Worm (Caenorhabditis elegans): Measurements from ENCODE around the gene lido-6.
"Not testable (repeated sequence)": the region's sequence is repeated elsewhere in the genome, so short reads cannot be mapped to it uniquely, and the experiment has no call there.

lido-6 gene

DNA sequence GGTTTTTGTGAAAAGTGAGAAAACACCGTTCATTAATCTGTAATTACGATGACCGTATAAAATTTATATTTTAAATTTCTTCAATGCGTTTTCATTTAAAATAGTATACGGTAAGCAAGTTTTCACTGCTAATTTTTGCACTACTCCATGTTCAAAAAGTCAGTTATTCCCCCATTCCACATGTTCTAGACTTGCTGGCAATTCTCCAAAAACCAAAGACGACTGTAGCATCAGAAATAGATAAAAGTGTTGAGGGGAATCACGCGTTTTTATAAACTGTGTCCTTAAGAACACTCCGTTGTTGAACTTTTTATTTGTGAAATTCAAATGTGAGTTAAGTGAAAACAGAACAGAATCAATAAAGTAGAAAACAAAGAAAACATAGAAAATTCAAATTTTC, 20.7 kb upstream of the lido-6 start:
- TF ChIP-seq jun-1 (tag; optimal IDR thresholded peaks at IDR 0.05) (peak; percentile 13), nhr-12 (tag; optimal IDR thresholded peaks at IDR 0.05) (no peak), eor-1 (tag; optimal IDR thresholded peaks at IDR 0.05) (no peak), ceh-28 (tag; optimal IDR thresholded peaks at IDR 0.05) (no peak), hmg-11 (tag; optimal IDR thresholded peaks at IDR 0.05) (no peak), nhr-25 (tag; optimal IDR thresholded peaks at IDR 0.05) (no peak), R02D3.7 (tag; optimal IDR thresholded peaks at IDR 0.05) (no peak), elt-1 (tag; optimal IDR thresholded peaks at IDR 0.05) (no peak), unc-39 (tag; optimal IDR thresholded peaks at IDR 0.05) (no peak), egl-5 (tag; optimal IDR thresholded peaks at IDR 0.05) (no peak), nhr-23 (tag; optimal IDR thresholded peaks at IDR 0.05) (no peak), egl-27 (tag; optimal IDR thresholded peaks at IDR 0.05) (no peak), ceh-82 (tag; optimal IDR thresholded peaks at IDR 0.05) (no peak), nhr-237 (tag; optimal IDR thresholded peaks at IDR 0.05) (no peak), ama-1 (optimal IDR thresholded peaks at IDR 0.05) (peak; percentile 74), elt-2 (tag; optimal IDR thresholded peaks at IDR 0.05) (peak; percentile 78), lin-39 (tag; optimal IDR thresholded peaks at IDR 0.05) (no peak), fkh-10 (GFP tag; optimal IDR thresholded peaks at IDR 0.05) (no peak), nhr-77 (tag; optimal IDR thresholded peaks at IDR 0.05) (no peak), nfya-1 (tag; optimal IDR thresholded peaks at IDR 0.05; ENCODE audit: insufficient read depth) (no peak), ztf-4 (tag; optimal IDR thresholded peaks at IDR 0.05) (no peak), nhr-43 (tag; optimal IDR thresholded peaks at IDR 0.05; ENCODE audit: poor library complexity, severe bottlenecking) (no peak), lsy-12 (tag; optimal IDR thresholded peaks at IDR 0.05) (no peak), daf-12 (tag; optimal IDR thresholded peaks at IDR 0.05) (no peak), ZK546.5 (tag; optimal IDR thresholded peaks at IDR 0.05) (no peak), unc-62 (GFP tag; optimal IDR thresholded peaks at IDR 0.05) (no peak), fos-1 (tag; optimal IDR thresholded peaks at IDR 0.05) (no peak), sea-2 (GFP tag; optimal IDR thresholded peaks at IDR 0.05) (no peak), nhr-11 (tag; optimal IDR thresholded peaks at IDR 0.05) (no peak), lin-15B (tag; optimal IDR thresholded peaks at IDR 0.05) (no peak), nhr-28 (tag; optimal IDR thresholded peaks at IDR 0.05) (no peak), pqm-1 (tag; optimal IDR thresholded peaks at IDR 0.05) (peak; percentile 40), pha-4 (tag; optimal IDR thresholded peaks at IDR 0.05) (peak; percentile 38), nhr-76 (tag; optimal IDR thresholded peaks at IDR 0.05) (no peak), zag-1 (tag; optimal IDR thresholded peaks at IDR 0.05) (no peak), mml-1 (tag; optimal IDR thresholded peaks at IDR 0.05) (no peak), ztf-11 (tag; optimal IDR thresholded peaks at IDR 0.05) (no peak), snpc-4 (tag; optimal IDR thresholded peaks at IDR 0.05) (no peak), elt-3 (tag; optimal IDR thresholded peaks at IDR 0.05) (no peak)

DNA sequence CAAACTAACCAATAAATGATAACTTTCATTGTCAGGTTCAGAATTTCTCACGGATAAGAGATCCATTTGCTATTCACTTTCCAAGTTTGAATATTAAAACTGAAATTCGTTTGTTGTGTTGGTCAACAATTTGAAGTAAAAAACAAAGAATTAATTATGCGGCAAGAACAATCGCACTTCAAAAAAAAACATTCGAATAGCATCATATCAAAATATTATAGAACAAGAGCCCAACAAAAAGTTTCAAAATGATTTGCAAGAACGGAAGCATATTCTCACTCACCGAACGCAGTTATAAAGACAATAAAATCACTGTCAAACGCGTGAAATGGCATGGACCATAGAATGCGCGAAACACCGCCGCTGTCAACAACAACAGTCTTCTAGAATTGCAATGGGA, 19.4 kb upstream of the lido-6 start, which contains the start of gene K09E3.7:
TSS of gene K09E3.7 (minus strand) at position 101 of the 400 bp plus-strand sequence.
- TF ChIP-seq unc-39 (tag; optimal IDR thresholded peaks at IDR 0.05) (no peak), snpc-4 (tag; optimal IDR thresholded peaks at IDR 0.05) (no peak)

ce11 chrX:17117359-17117758, 2.4 kb upstream of the lido-6 start, which contains the start of gene K09E3.2:
TSS of gene K09E3.2 (plus strand) at chrX:17117659.
- not testable (repeated sequence) for TF ChIP-seq nhr-28, ceh-16, nhr-67 (tag; optimal IDR thresholded peaks at IDR 0.05)

DNA sequence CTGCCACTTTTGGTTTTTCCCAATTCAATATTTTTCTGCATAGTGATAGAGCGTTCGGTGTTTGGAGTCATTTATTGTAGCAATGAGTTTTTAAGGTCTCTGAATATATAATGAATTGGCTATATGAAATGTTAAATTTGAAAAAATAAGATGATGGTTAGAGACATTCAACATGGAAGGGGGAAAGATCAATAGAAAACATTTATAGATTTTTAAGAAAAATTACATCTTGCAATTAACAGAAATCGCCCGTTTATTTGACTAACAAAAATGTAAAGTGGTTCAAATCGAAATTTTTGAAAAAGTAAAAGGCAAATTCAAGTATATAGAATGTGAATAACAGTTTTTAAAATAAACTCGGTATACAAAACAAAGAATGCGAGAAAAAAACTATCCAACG, 4.4 kb downstream of the lido-6 start, which contains the start of gene lido-5:
TSS of gene lido-5 (minus strand) at position 101 of the 400 bp plus-strand sequence.
- TF ChIP-seq skn-1 (tag; optimal IDR thresholded peaks at IDR 0.05), result no peak
- no peak for TF ChIP-seq unc-62 (GFP tag; optimal IDR thresholded peaks at IDR 0.05)
- no peak for TF ChIP-seq egl-5 (tag; optimal IDR thresholded peaks at IDR 0.05)
- TF ChIP-seq jun-1 (tag; optimal IDR thresholded peaks at IDR 0.05), result no peak
- no peak for TF ChIP-seq nhr-43 (tag; optimal IDR thresholded peaks at IDR 0.05; ENCODE audit: poor library complexity, severe bottlenecking)
- no peak for TF ChIP-seq nhr-28 (tag; optimal IDR thresholded peaks at IDR 0.05)
- no peak for TF ChIP-seq ztf-11 (tag; optimal IDR thresholded peaks at IDR 0.05)

All from whole organism, L3 larva.